Worm (Caenorhabditis elegans): ENCODE data around the gene dao-6.
A peak's percentile ranks its signal among the peaks of the same experiment; 100 is the strongest.

Gene dao-6

DNA sequence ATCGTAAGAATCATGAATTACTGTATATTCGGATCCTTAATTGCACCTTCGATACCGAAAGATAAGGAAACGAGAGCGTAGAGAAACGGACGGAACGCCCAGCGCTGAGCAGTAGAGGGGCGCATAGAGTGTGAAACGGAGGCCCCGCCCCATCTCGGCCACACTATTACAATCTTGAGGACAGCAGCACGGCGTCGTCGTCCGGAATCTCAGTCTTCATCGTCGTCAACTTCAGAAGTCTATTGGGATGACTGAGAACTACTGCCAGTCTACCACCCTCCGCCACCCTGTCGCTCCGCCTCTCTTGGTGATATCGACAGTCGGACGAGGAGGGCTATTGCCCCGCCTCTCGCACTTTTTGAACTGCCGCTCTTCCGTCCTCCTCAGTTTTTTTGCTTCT, 28.7 kb upstream of the dao-6 start:
- TF ChIP-seq M03D4.4 (tag; optimal IDR thresholded peaks at IDR 0.05) = peak; percentile 19
- TF ChIP-seq nhr-2 (tag; optimal IDR thresholded peaks at IDR 0.05) = no peak

ce11 chrIII:9762093-9762748, 26.2 kb upstream of the dao-6 start, which contains the start of gene gcc-2:
gcc-2 (minus strand) TSS chrIII:9762143.
- TF ChIP-seq unc-39 (tag; optimal IDR thresholded peaks at IDR 0.05) (no peak), snpc-4 (tag; optimal IDR thresholded peaks at IDR 0.05) (no peak), ham-2 (GFP tag; optimal IDR thresholded peaks at IDR 0.05) (no peak), drap-1 (GFP tag; optimal IDR thresholded peaks at IDR 0.05) (no peak), tbx-8 (GFP tag; optimal IDR thresholded peaks at IDR 0.05) (no peak), blmp-1 (tag; optimal IDR thresholded peaks at IDR 0.05) (no peak), mls-2 (tag; optimal IDR thresholded peaks at IDR 0.05) (no peak), mab-5 (tag; optimal IDR thresholded peaks at IDR 0.05) (no peak), elt-3 (tag; optimal IDR thresholded peaks at IDR 0.05) (no peak), sptf-1 (tag; optimal IDR thresholded peaks at IDR 0.05) (no peak), unc-120 (tag; optimal IDR thresholded peaks at IDR 0.05; ENCODE audit: poor library complexity, severe bottlenecking) (no peak), lsy-2 (tag; optimal IDR thresholded peaks at IDR 0.05) (no peak), sem-2 (GFP tag; optimal IDR thresholded peaks at IDR 0.05) (no peak), pha-4 (tag; optimal IDR thresholded peaks at IDR 0.05) (no peak), nhr-237 (tag; optimal IDR thresholded peaks at IDR 0.05) (no peak), nhr-2 (tag; optimal IDR thresholded peaks at IDR 0.05) (no peak)

DNA sequence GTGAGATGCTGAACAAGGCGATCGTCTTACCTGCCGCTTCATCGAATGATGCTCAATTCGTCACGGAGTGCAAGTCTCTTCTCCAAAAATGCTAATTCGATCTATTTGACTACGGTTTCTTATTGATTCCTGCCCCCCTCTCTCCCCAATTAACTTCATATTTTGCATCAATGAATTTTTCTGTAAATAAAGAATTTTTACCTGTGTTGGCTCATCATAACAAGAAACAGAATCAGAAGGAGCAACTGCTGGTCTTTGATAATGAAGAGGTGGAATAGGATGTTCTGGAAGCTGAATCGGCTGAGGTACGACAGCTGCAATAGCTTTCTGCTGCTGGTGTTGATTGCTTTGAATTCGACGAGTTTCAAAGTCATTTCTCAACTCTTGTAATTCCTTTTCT, 24.2 kb upstream of the dao-6 start:
- no peak for TF ChIP-seq flh-1 (GFP tag; optimal IDR thresholded peaks at IDR 0.05)
- no peak for TF ChIP-seq unc-62 (GFP tag; optimal IDR thresholded peaks at IDR 0.05)
- no peak for TF ChIP-seq unc-120 (tag; optimal IDR thresholded peaks at IDR 0.05; ENCODE audit: poor library complexity, severe bottlenecking)
- no peak for TF ChIP-seq nhr-28 (tag; optimal IDR thresholded peaks at IDR 0.05)
- TF ChIP-seq ceh-43 (GFP tag; optimal IDR thresholded peaks at IDR 0.05) = no peak
- no peak for TF ChIP-seq ces-1 (GFP tag; optimal IDR thresholded peaks at IDR 0.05)
- no peak for TF ChIP-seq nhr-76 (tag; optimal IDR thresholded peaks at IDR 0.05)
- no peak for TF ChIP-seq lin-32 (GFP tag; optimal IDR thresholded peaks at IDR 0.05)
- no peak for TF ChIP-seq elt-1 (tag; optimal IDR thresholded peaks at IDR 0.05; ENCODE audit: borderline replicate concordance, insufficient read depth)
- no peak for TF ChIP-seq hlh-1 (tag; optimal IDR thresholded peaks at IDR 0.05)
- no peak for TF ChIP-seq nhr-12 (tag; optimal IDR thresholded peaks at IDR 0.05)
- TF ChIP-seq mls-2 (tag; optimal IDR thresholded peaks at IDR 0.05) = no peak
- TF ChIP-seq ceh-39 (tag; optimal IDR thresholded peaks at IDR 0.05) = no peak
- no peak for TF ChIP-seq elt-3 (tag; optimal IDR thresholded peaks at IDR 0.05)
- TF ChIP-seq tbx-8 (GFP tag; optimal IDR thresholded peaks at IDR 0.05) = no peak
- TF ChIP-seq ceh-83 (GFP tag; optimal IDR thresholded peaks at IDR 0.05) = no peak
- TF ChIP-seq cnd-1 (tag; optimal IDR thresholded peaks at IDR 0.05) = no peak
- TF ChIP-seq unc-39 (tag; optimal IDR thresholded peaks at IDR 0.05) = no peak
- TF ChIP-seq drap-1 (GFP tag; optimal IDR thresholded peaks at IDR 0.05) = no peak

DNA sequence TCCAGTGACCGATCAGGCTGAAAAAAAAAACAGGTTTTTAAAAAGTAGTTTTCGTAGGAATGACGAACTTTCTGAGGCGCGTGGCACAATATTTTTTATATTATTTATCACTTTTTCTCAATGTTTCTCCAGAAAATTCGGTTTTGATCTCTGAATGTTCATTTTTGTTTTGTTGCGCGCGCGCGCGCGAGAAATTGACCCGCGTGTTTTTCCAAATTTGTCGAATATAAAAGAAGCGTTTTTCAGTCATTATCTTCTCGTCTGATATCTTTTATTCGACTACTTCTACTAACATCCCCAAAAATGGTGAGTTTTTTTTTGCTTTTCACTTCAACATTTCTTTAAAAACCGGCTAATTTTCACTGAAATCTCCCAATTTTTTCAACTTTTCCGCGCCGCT, 22.8 kb upstream of the dao-6 start, which contains the start of gene rmd-1:
Gene rmd-1 (plus strand): TSS at position 247 of the 400 bp plus-strand sequence.
- TF ChIP-seq M03D4.4 (tag; optimal IDR thresholded peaks at IDR 0.05) = no peak
- TF ChIP-seq unc-39 (tag; optimal IDR thresholded peaks at IDR 0.05) = no peak
- TF ChIP-seq tbx-8 (GFP tag; optimal IDR thresholded peaks at IDR 0.05) = no peak
- TF ChIP-seq snpc-4 (tag; optimal IDR thresholded peaks at IDR 0.05) = no peak
- TF ChIP-seq lin-32 (GFP tag; optimal IDR thresholded peaks at IDR 0.05) = no peak
- no peak for TF ChIP-seq unc-62 (GFP tag; optimal IDR thresholded peaks at IDR 0.05)
- no peak for TF ChIP-seq nhr-12 (tag; optimal IDR thresholded peaks at IDR 0.05)
- TF ChIP-seq sem-2 (GFP tag; optimal IDR thresholded peaks at IDR 0.05) = no peak
- TF ChIP-seq mab-5 (tag; optimal IDR thresholded peaks at IDR 0.05) = no peak
- no peak for TF ChIP-seq nhr-237 (tag; optimal IDR thresholded peaks at IDR 0.05)
- TF ChIP-seq elt-3 (tag; optimal IDR thresholded peaks at IDR 0.05) = no peak
- no peak for TF ChIP-seq ztf-11 (tag; optimal IDR thresholded peaks at IDR 0.05)

- TF ChIP-seq unc-39 (tag; optimal IDR thresholded peaks at IDR 0.05) = no peak
- no peak for TF ChIP-seq tbx-8 (GFP tag; optimal IDR thresholded peaks at IDR 0.05)
- no peak for TF ChIP-seq drap-1 (GFP tag; optimal IDR thresholded peaks at IDR 0.05)
- no peak for TF ChIP-seq flh-1 (GFP tag; optimal IDR thresholded peaks at IDR 0.05)
- TF ChIP-seq ceh-39 (tag; optimal IDR thresholded peaks at IDR 0.05) = no peak
- no peak for TF ChIP-seq snpc-4 (tag; optimal IDR thresholded peaks at IDR 0.05)
- no peak for TF ChIP-seq zip-8 (tag; optimal IDR thresholded peaks at IDR 0.05)
- TF ChIP-seq nhr-28 (tag; optimal IDR thresholded peaks at IDR 0.05) = no peak
- TF ChIP-seq mab-5 (tag; optimal IDR thresholded peaks at IDR 0.05) = no peak
- TF ChIP-seq ceh-83 (GFP tag; optimal IDR thresholded peaks at IDR 0.05) = no peak
- TF ChIP-seq mep-1 (tag; optimal IDR thresholded peaks at IDR 0.05) = no peak
- no peak for TF ChIP-seq elt-3 (tag; optimal IDR thresholded peaks at IDR 0.05)
- no peak for TF ChIP-seq cnd-1 (tag; optimal IDR thresholded peaks at IDR 0.05)
- no peak for TF ChIP-seq pha-4 (tag; optimal IDR thresholded peaks at IDR 0.05)
- no peak for TF ChIP-seq unc-120 (tag; optimal IDR thresholded peaks at IDR 0.05; ENCODE audit: poor library complexity, severe bottlenecking)
Observed at ce11 chrIII:9757414-9757813, 21.4 kb upstream of the dao-6 start, which contains the start of gene vps-53. vps-53 (minus strand) TSS chrIII:9757514.

All from whole organism, mixed stage, embryonic.